Fruit fly (Drosophila melanogaster) whole organism, embryonic: ENCODE results near the gene Oatp33Eb.

Experiments
- CG10209 ChIP-seq: fragments of 200-800 bp; sonication (Bioruptor generic); optimal IDR thresholded peaks from 3 replicates; lab custom pipeline; 2017; ENCODE audit warnings: missing biosample characterization, mild to moderate bottlenecking, missing genetic modification characterization, missing genetic modification reagents
- CG10565 ChIP-seq: fragments of 200-800 bp; sonication (Bioruptor generic); optimal IDR thresholded peaks from 3 replicates; lab custom pipeline; 2016; ENCODE audit warnings: missing biosample characterization, mild to moderate bottlenecking, missing genetic modification characterization
- CG10654 ChIP-seq: fragments of 200-800 bp; sonication (Bioruptor generic); optimal IDR thresholded peaks from 2 replicates; lab custom pipeline; 2016; ENCODE audit warnings: missing biosample characterization, missing genetic modification characterization
- CG11504 ChIP-seq: fragments of 200-800 bp; sonication (Bioruptor generic); optimal IDR thresholded peaks from 3 replicates; lab custom pipeline; 2019; ENCODE audit warnings: missing biosample characterization, mild to moderate bottlenecking, missing genetic modification characterization, moderate library complexity
- CG11560 ChIP-seq: fragments of 200-800 bp; sonication (Bioruptor generic); IDR thresholded peaks from 3 replicates; pipeline ENCODE4 v1.3.6; 2022; ENCODE audit warnings: missing biosample characterization, missing genetic modification characterization
- CG11695 ChIP-seq: fragments of 200-800 bp; sonication (Bioruptor generic); IDR thresholded peaks from 3 replicates; pipeline ENCODE4 v1.3.6; 2022; ENCODE audit warnings: missing biosample characterization, missing genetic modification characterization
- CG12071 ChIP-seq: fragments of 200-800 bp; sonication (Bioruptor generic); optimal IDR thresholded peaks from 3 replicates; lab custom pipeline; 2018; ENCODE audit warnings: missing biosample characterization, mild to moderate bottlenecking, missing genetic modification characterization
- CG13123 ChIP-seq: fragments of 200-800 bp; sonication (Bioruptor generic); optimal IDR thresholded peaks from 2 replicates; lab custom pipeline; 2016; ENCODE audit warnings: missing biosample characterization, missing genetic modification characterization
- CG1602 ChIP-seq: fragments of 200-800 bp; sonication (Bioruptor generic); optimal IDR thresholded peaks from 3 replicates; lab custom pipeline; 2016; ENCODE audit warnings: missing biosample characterization, missing genetic modification characterization
- CG1603 ChIP-seq: fragments of 200-800 bp; sonication (Bioruptor generic); optimal IDR thresholded peaks from 2 replicates; lab custom pipeline; 2019; ENCODE audit warnings: missing biosample characterization, mild to moderate bottlenecking, missing genetic modification characterization, moderate library complexity
- CG16815 ChIP-seq: fragments of 200-800 bp; sonication (Bioruptor generic); optimal IDR thresholded peaks from 3 replicates; lab custom pipeline; 2017; ENCODE audit warnings: missing biosample characterization, mild to moderate bottlenecking, missing genetic modification characterization
- CG17361 ChIP-seq: fragments of 200-800 bp; sonication (Bioruptor generic); IDR thresholded peaks from 3 replicates; pipeline ENCODE4 v1.3.6; 2022; ENCODE audit warnings: missing biosample characterization, missing genetic modification characterization
- CG1792 ChIP-seq: fragments of 200-800 bp; sonication (Bioruptor generic); optimal IDR thresholded peaks from 2 replicates; lab custom pipeline; 2016; ENCODE audit warnings: missing biosample characterization, missing genetic modification characterization
- CG18011 ChIP-seq: fragments of 200-800 bp; sonication (Bioruptor generic); optimal IDR thresholded peaks from 2 replicates; lab custom pipeline; 2017; ENCODE audit warnings: missing biosample characterization, missing genetic modification characterization, mild to moderate bottlenecking, moderate library complexity, missing genotype
- CG2116 ChIP-seq: fragments of 200-800 bp; sonication (Bioruptor generic); optimal IDR thresholded peaks from 3 replicates; lab custom pipeline; 2018; ENCODE audit warnings: missing biosample characterization, mild to moderate bottlenecking, missing genetic modification characterization
- CG2678 ChIP-seq: fragments of 200-800 bp; sonication (Bioruptor generic); optimal IDR thresholded peaks from 3 replicates; lab custom pipeline; 2019; ENCODE audit warnings: missing biosample characterization, mild to moderate bottlenecking, missing genetic modification characterization, moderate library complexity
- CG3995 ChIP-seq: fragments of 200-800 bp; sonication (Bioruptor generic); optimal IDR thresholded peaks from 3 replicates; lab custom pipeline; 2016; ENCODE audit warnings: missing biosample characterization, missing genetic modification characterization
- CG4328 ChIP-seq: fragments of 200-800 bp; sonication (Bioruptor generic); optimal IDR thresholded peaks from 3 replicates; lab custom pipeline; 2017; ENCODE audit warnings: missing biosample characterization, missing genetic modification reagents, missing genetic modification characterization
- CG4707 ChIP-seq: fragments of 200-800 bp; sonication (Bioruptor generic); optimal IDR thresholded peaks from 2 replicates; lab custom pipeline; 2018; ENCODE audit warnings: missing biosample characterization, mild to moderate bottlenecking, missing genetic modification characterization, moderate library complexity
- CG5180 ChIP-seq: fragments of 200-800 bp; sonication (Bioruptor generic); optimal IDR thresholded peaks from 3 replicates; lab custom pipeline; 2017; ENCODE audit warnings: missing biosample characterization, missing genetic modification characterization, mild to moderate bottlenecking, moderate library complexity, missing genetic modification reagents
- CG7372 ChIP-seq: fragments of 200-800 bp; sonication (Bioruptor generic); IDR thresholded peaks from 2 replicates; pipeline ENCODE4 v1.3.6; 2022; ENCODE audit warnings: missing biosample characterization, missing genetic modification characterization
- Dad ChIP-seq: fragments of 200-800 bp; sonication (Bioruptor generic); optimal IDR thresholded peaks from 3 replicates; lab custom pipeline; 2016; ENCODE audit warnings: missing biosample characterization, missing genetic modification characterization
- Doc3 ChIP-seq: fragments of 200-800 bp; sonication (Bioruptor generic); IDR thresholded peaks from 3 replicates; pipeline ENCODE4 v1.3.6; 2022; ENCODE audit warnings: missing biosample characterization, missing genetic modification characterization; ENCODE audit not compliant: partially characterized antibody
- Elba2 ChIP-seq: fragments of 200-800 bp; sonication (Bioruptor generic); optimal IDR thresholded peaks from 3 replicates; lab custom pipeline; 2016; ENCODE audit warnings: missing biosample characterization, missing genetic modification characterization
- HmgZ ChIP-seq: fragments of 200-800 bp; sonication (Bioruptor generic); optimal IDR thresholded peaks from 2 replicates; lab custom pipeline; 2018; ENCODE audit warnings: missing biosample characterization, mild to moderate bottlenecking, missing genetic modification characterization
- Hmx ChIP-seq: fragments of 200-800 bp; sonication (Bioruptor generic); optimal IDR thresholded peaks from 2 replicates; lab custom pipeline; 2016; ENCODE audit warnings: missing biosample characterization, missing genetic modification characterization
- Neu2 ChIP-seq: fragments of 200-800 bp; sonication (Bioruptor generic); optimal IDR thresholded peaks from 3 replicates; lab custom pipeline; 2016; ENCODE audit warnings: missing biosample characterization, missing genetic modification characterization, borderline replicate concordance
- Nf-YA ChIP-seq: fragments of 200-800 bp; sonication (Bioruptor generic); IDR thresholded peaks from 2 replicates; pipeline ENCODE4 v1.3.6; 2022; ENCODE audit warnings: missing biosample characterization, missing genetic modification characterization
- PHDP ChIP-seq: fragments of 200-800 bp; sonication (Bioruptor generic); optimal IDR thresholded peaks from 3 replicates; lab custom pipeline; 2018; ENCODE audit warnings: missing biosample characterization, mild to moderate bottlenecking, missing genetic modification characterization, moderate library complexity
- abd-A ChIP-seq: fragments of 200-800 bp; sonication (Bioruptor generic); optimal IDR thresholded peaks from 3 replicates; lab custom pipeline; 2019; ENCODE audit warnings: missing biosample characterization, mild to moderate bottlenecking, missing genetic modification characterization, moderate library complexity
- ac ChIP-seq: fragments of 200-800 bp; sonication (Bioruptor generic); optimal IDR thresholded peaks from 3 replicates; lab custom pipeline; 2017; ENCODE audit warnings: missing biosample characterization, mild to moderate bottlenecking, missing genetic modification characterization
- cg ChIP-seq: fragments of 200-800 bp; sonication (Bioruptor generic); optimal IDR thresholded peaks from 3 replicates; lab custom pipeline; 2019; ENCODE audit warnings: missing biosample characterization, mild to moderate bottlenecking, missing genetic modification characterization, moderate library complexity
- crol ChIP-seq: fragments of 200-800 bp; sonication (Bioruptor generic); IDR thresholded peaks from 2 replicates; pipeline ENCODE4 v1.3.6; 2022; ENCODE audit warnings: missing biosample characterization, missing genetic modification characterization
- cwo ChIP-seq: fragments of 200-800 bp; sonication (Bioruptor generic); optimal IDR thresholded peaks from 3 replicates; lab custom pipeline; 2017; ENCODE audit warnings: missing biosample characterization, missing genetic modification characterization, mild to moderate bottlenecking, moderate library complexity, missing genetic modification reagents
- dm ChIP-seq: fragments of 200-800 bp; sonication (Bioruptor generic); optimal IDR thresholded peaks from 3 replicates; lab custom pipeline; 2016; ENCODE audit warnings: missing biosample characterization, missing genetic modification characterization
- gfzf ChIP-seq: fragments of 200-800 bp; sonication (Bioruptor generic); optimal IDR thresholded peaks from 2 replicates; lab custom pipeline; 2016; ENCODE audit warnings: missing biosample characterization, mild to moderate bottlenecking, missing genetic modification characterization, moderate library complexity
- hbn ChIP-seq: fragments of 200-800 bp; sonication (Bioruptor generic); IDR thresholded peaks from 2 replicates; pipeline ENCODE4 v1.3.6; 2022; ENCODE audit warnings: missing biosample characterization, missing genetic modification characterization; ENCODE audit not compliant: partially characterized antibody
- hkb ChIP-seq, 2 experiments: fragments of 200-800 bp in 1 of 2; fragments of >200 bp in 1 of 2; sonication (Bioruptor generic) in 1 of 2; IDR thresholded peaks in 1 of 2; optimal IDR thresholded peaks in 1 of 2; 2 replicates each; pipeline versions ENCODE4 v1.3.6 to Lab custom; 2017 to 2022; ENCODE audit warnings: missing biosample characterization in 1 of 2, missing genetic modification characterization in 1 of 2
- jing ChIP-seq: fragments of 200-800 bp; sonication (Bioruptor generic); optimal IDR thresholded peaks from 2 replicates; lab custom pipeline; 2018; ENCODE audit warnings: missing biosample characterization, mild to moderate bottlenecking, missing genetic modification characterization
- lmd ChIP-seq: fragments of 200-800 bp; sonication (Bioruptor generic); IDR thresholded peaks from 2 replicates; pipeline ENCODE4 v1.3.6; 2022; ENCODE audit warnings: missing biosample characterization, missing genetic modification characterization
- lov ChIP-seq, 2 experiments: fragments of 200-800 bp in 1 of 2; fragments of >200 bp in 1 of 2; sonication (Bioruptor generic) in 1 of 2; IDR thresholded peaks in 1 of 2; optimal IDR thresholded peaks in 1 of 2; 2 replicates in 1 of 2; 3 replicates in 1 of 2; pipeline versions ENCODE4 v1.3.6 to Lab custom; 2017 to 2022; ENCODE audit warnings: missing biosample characterization in 1 of 2, missing genetic modification characterization in 1 of 2
- maf-S ChIP-seq: fragments of 200-800 bp; sonication (Bioruptor generic); optimal IDR thresholded peaks from 2 replicates; lab custom pipeline; 2016; ENCODE audit warnings: missing biosample characterization, missing genetic modification characterization
- mirr ChIP-seq: fragments of 200-800 bp; sonication (Bioruptor generic); optimal IDR thresholded peaks from 3 replicates; lab custom pipeline; 2018; ENCODE audit warnings: missing biosample characterization, mild to moderate bottlenecking, missing genetic modification characterization
- sd ChIP-seq: fragments of 200-800 bp; sonication (Bioruptor generic); optimal IDR thresholded peaks from 3 replicates; lab custom pipeline; 2018; ENCODE audit warnings: missing biosample characterization, mild to moderate bottlenecking, missing genetic modification characterization, moderate library complexity
- sqz ChIP-seq: fragments of 200-800 bp; sonication (Bioruptor generic); optimal IDR thresholded peaks from 3 replicates; lab custom pipeline; 2018; ENCODE audit warnings: missing biosample characterization, mild to moderate bottlenecking, missing genetic modification characterization
- sr ChIP-seq: fragments of 200-800 bp; sonication (Bioruptor generic); IDR thresholded peaks from 3 replicates; pipeline ENCODE4 v1.3.6; 2022; ENCODE audit warnings: missing biosample characterization, missing genetic modification characterization
- stwl ChIP-seq: fragments of 200-800 bp; sonication (Bioruptor generic); optimal IDR thresholded peaks from 3 replicates; lab custom pipeline; 2018; ENCODE audit warnings: missing biosample characterization, mild to moderate bottlenecking, missing genetic modification characterization, moderate library complexity
- zfh2 ChIP-seq: fragments of 200-800 bp; sonication (Bioruptor generic); optimal IDR thresholded peaks from 2 replicates; lab custom pipeline; 2016; ENCODE audit warnings: missing biosample characterization, missing genetic modification characterization

The Oatp33Eb gene

dm6 chr2L:12435976-12436771 lies 12.1 kb upstream of the Oatp33Eb start (continued):
- TF ChIP-seq jing (GFP tag; lab: Kevin White, UChicago) (no peak), Elba2 (GFP tag; lab: Kevin White, UChicago) (no peak), CG1792 (GFP tag; lab: Kevin White, UChicago) (no peak), zfh2 (GFP tag; lab: Kevin White, UChicago) (peak; percentile 5), CG10209 (GFP tag; lab: Kevin White, UChicago) (no peak), PHDP (tag; lab: Kevin White, UChicago) (no peak), stwl (tag; lab: Kevin White, UChicago) (peak; percentile 10), cwo (GFP tag; lab: Kevin White, UChicago) (peak; percentile 17), CG10565 (no peak), ac (GFP tag; lab: Kevin White, UChicago) (no peak), dm (GFP tag; lab: Kevin White, UChicago) (peak; percentile 11), CG12071 (no peak), Doc3 (GFP tag; lab: Robert Waterston, UW) (no peak), CG11504 (tag; lab: Kevin White, UChicago) (no peak), abd-A (tag; lab: Kevin White, UChicago) (no peak), Nf-YA (GFP tag; lab: Robert Waterston, UW) (no peak), CG17361 (GFP tag; lab: Robert Waterston, UW) (no peak), Dad (GFP tag; lab: Kevin White, UChicago) (no peak), sqz (GFP tag; lab: Kevin White, UChicago) (no peak), mirr (GFP tag; lab: Kevin White, UChicago) (peak; percentile 41), CG13123 (GFP tag; lab: Kevin White, UChicago) (no peak), CG4707 (GFP tag; lab: Kevin White, UChicago) (no peak), CG11695 (GFP tag; lab: Robert Waterston, UW) (no peak), HmgZ (tag; lab: Kevin White, UChicago) (peak; percentile 11), CG1603 (tag; lab: Kevin White, UChicago) (no peak), maf-S (no peak), gfzf (GFP tag; lab: Kevin White, UChicago) (no peak), cg (GFP tag; lab: Kevin White, UChicago) (peak; percentile 58), hkb (optimal IDR thresholded peaks at IDR 0.05; lab: Kevin White, UChicago) (no peak), hkb (GFP tag; IDR thresholded peaks at IDR 0.05; lab: Robert Waterston, UW) (0 out of 2 replicates have a peak, but pooled peaks have one; percentile 24), CG2116 (GFP tag; lab: Kevin White, UChicago) (no peak), CG4328 (GFP tag; lab: Kevin White, UChicago) (no peak), Hmx (GFP tag; lab: Kevin White, UChicago) (no peak), CG5180 (no peak), crol (GFP tag; lab: Robert Waterston, UW) (peak; percentile 66), CG1602 (GFP tag; lab: Kevin White, UChicago) (no peak), CG2678 (tag; lab: Kevin White, UChicago) (no peak), sr (GFP tag; lab: Robert Waterston, UW) (0 out of 3 replicates have a peak, but pooled peaks have one; percentile 7), CG10654 (GFP tag; lab: Kevin White, UChicago) (no peak), lmd (GFP tag; lab: Robert Waterston, UW) (no peak), CG18011 (GFP tag; lab: Kevin White, UChicago) (no peak), CG3995 (GFP tag; lab: Kevin White, UChicago) (peak; percentile 98), CG11560 (tag; lab: Robert Waterston, UW) (no peak), lov (optimal IDR thresholded peaks at IDR 0.05; lab: Kevin White, UChicago) (no peak), lov (GFP tag; IDR thresholded peaks at IDR 0.05; lab: Robert Waterston, UW) (no peak), Neu2 (no peak), CG7372 (GFP tag; lab: Robert Waterston, UW) (no peak), CG16815 (GFP tag; lab: Kevin White, UChicago) (no peak), sd (tag; lab: Kevin White, UChicago) (peak; percentile 22), hbn (GFP tag; lab: Robert Waterston, UW) (peak; percentile 32)
